Fruit fly (Drosophila melanogaster) whole organism: ENCODE data around the gene CG9072.

ENCODE experiments used
- CG8478 ChIP-seq: fragments of >200 bp; optimal IDR thresholded peaks from 2 replicates; lab custom pipeline; 2018; ENCODE audit warnings: inconsistent platforms
- Dll ChIP-seq: fragments of >200 bp; optimal IDR thresholded peaks from 2 replicates; lab custom pipeline; 2017
- EcR ChIP-seq, 2 experiments: fragments of >200 bp; optimal IDR thresholded peaks; 2 replicates each; lab custom pipeline; 2017; ENCODE audit warnings: missing biosample characterization in 2 of 2, missing genetic modification characterization in 2 of 2, missing genetic modification reagents in 2 of 2
- pan ChIP-seq: fragments of >200 bp; optimal IDR thresholded peaks from 2 replicates; lab custom pipeline; 2017
- psq ChIP-seq: fragments of >200 bp; optimal IDR thresholded peaks from 2 replicates; lab custom pipeline; 2017
- usp ChIP-seq: fragments of >200 bp; optimal IDR thresholded peaks from 2 replicates; lab custom pipeline; 2017; ENCODE audit warnings: missing biosample characterization, missing genetic modification characterization, mixed read lengths

Gene CG9072

dm6 chrX:15095942-15096341 lies at the start of gene CG9072:
Gene CG9072, minus strand, starts transcription at chrX:15096042.
- TF ChIP-seq CG8478 (lab: Kevin White, UChicago), result no peak

DNA sequence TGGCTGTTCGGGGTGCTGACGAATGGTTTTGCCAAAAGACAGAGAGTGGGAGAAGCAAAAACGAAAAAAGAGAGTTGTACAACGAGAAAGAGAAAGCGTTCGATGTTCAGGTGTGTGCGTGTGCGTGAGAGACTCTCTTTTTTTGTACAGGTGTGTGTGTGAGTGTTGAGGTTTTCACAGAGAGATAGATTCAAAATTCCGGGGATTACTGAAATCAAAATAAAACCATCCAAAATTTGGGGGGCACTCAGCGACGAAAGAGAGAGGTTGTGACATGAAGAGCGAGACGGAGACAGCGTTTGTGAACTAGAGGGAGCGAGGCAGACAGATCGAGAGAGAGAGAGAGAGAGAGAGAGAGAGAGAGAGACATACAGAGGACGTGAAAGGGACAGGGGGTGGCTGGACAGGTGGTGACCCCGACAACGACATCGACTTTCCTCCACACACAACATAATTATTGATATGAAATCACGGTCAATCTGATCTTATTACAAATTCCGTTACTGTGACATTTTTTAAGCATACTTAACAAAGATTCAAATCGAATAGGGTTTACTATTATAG lies 47.5 kb upstream of the CG9072 start:
- TF ChIP-seq pan, result no peak
- TF ChIP-seq Dll (lab: Kevin White, UChicago), result no peak
- no peak for TF ChIP-seq psq

DNA sequence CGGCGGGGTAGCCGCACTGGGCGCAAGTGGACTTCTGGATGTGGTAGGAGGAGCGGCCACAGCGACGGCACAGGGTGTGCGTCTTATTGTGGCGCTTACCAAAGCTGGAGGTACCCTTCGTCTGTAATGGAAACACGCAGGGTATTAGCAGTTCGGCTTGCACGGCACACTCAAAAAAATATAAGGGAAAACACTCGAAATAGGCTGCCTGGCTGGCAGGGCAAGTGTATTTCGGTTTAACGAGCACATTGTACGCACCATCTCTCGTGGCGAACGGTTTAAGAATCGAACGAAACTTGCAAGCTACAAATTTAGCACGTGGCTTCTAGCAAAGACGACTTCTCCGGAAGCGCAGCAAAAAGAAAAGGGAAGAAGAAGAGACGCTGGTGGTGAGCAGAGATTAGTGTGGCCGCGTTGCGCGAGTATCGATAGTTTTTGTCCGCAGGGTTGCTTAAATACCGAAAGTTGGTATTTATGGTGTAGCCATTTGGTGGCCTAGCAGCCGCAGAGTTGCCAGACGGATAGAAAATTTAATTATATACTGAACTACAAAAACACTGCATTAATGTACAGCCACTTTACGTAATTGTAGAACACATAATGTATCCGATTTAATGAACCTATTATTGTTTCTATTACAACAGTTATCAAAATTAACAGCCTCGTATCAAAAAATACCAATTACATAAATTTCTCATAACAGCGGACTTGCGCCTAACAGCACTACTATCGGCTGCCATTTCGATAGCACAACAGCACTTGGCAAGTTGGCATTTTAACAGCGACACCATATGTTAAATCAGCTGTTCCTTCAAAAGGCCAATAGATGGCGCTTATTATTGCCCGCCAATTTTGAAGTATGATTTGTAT lies 43.4 kb upstream of the CG9072 start, which contains the start of gene RpL37-1:
Gene RpL37-1, minus strand, starts transcription at position 374 of the 870 bp plus-strand sequence.
- TF ChIP-seq CG8478 (lab: Kevin White, UChicago) (no peak), Dll (lab: Kevin White, UChicago) (no peak), usp (GFP tag; lab: Kevin White, UChicago) (no peak), EcR (GFP tag; optimal IDR thresholded peaks at IDR 0.05; lab: Kevin White, UChicago) (no peak), psq (no peak), pan (no peak)

- TF ChIP-seq EcR (GFP tag; optimal IDR thresholded peaks at IDR 0.05; lab: Kevin White, UChicago) (no peak), usp (GFP tag; lab: Kevin White, UChicago) (no peak), Dll (lab: Kevin White, UChicago) (no peak), pan (no peak), psq (no peak), CG8478 (lab: Kevin White, UChicago) (no peak)
Measured at dm6 chrX:15137241-15137640, 41.4 kb upstream of the CG9072 start.

DNA sequence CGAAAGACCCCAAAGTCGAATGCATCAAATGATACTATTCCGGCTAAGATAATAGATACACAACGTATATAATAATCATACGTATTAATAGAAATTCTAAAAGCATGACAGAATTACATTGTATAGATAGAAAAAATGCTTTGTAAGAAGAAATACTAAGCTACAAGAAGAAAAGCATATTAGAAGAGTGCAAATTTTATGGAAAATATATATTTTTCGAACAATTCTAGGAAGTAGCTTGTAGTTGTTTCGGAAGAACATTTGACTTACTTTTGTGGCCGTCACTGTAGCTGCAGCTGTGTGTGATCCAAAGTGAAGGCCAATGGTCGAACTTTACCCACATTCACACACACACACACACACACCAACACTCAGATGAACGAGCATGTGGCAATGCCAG lies 36.2 kb upstream of the CG9072 start:
- TF ChIP-seq Dll (lab: Kevin White, UChicago), result no peak
- no peak for TF ChIP-seq psq
- TF ChIP-seq pan, result no peak

DNA sequence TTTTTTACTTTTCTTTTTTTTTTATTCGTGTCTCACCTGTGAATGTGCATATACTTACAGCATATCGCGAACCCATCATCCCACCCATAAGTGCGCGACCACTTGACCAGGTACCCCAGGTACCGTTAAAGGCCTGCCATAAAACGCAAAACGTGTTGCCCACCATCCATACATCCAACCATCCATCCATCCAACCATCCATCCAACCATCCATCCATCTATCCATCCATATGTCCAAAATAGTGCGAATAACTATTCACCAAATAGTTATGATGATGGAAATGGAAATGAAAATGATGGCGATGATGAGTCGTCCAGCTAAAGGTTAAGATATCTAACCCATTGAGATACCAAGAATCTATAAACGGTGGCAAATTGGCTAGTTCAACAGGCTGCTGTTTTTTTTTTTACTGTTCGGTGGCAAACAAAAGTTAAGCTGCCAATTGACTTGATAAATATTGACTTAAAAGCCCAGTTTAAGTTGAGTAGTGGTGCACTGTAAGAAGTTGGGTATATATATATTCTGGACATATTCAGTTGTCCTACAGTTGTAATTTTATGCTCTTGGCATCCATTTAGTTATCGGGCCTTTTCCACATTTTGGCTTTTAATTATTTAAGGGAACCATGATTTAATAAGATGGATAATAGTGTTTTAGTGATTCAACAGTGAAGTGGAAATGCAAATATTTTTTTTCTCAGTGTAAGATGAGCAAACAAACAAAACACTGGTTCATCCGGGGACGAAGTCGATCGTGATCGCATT lies 32.2 kb upstream of the CG9072 start:
- TF ChIP-seq usp (GFP tag; lab: Kevin White, UChicago) (no peak), Dll (lab: Kevin White, UChicago) (no peak), psq (no peak), EcR (GFP tag; optimal IDR thresholded peaks at IDR 0.05; lab: Kevin White, UChicago) (no peak), CG8478 (lab: Kevin White, UChicago) (no peak), pan (no peak)

- TF ChIP-seq CG8478 (lab: Kevin White, UChicago) (no peak), usp (GFP tag; lab: Kevin White, UChicago) (no peak), pan (no peak), Dll (lab: Kevin White, UChicago) (no peak), EcR (GFP tag; optimal IDR thresholded peaks at IDR 0.05; lab: Kevin White, UChicago) (no peak), psq (no peak)
Measured at dm6 chrX:15125496-15125895, 29.7 kb upstream of the CG9072 start, which contains the start of gene drd. Gene drd, plus strand, starts transcription at chrX:15125753.

dm6 chrX:15123418-15123994 lies 27.7 kb upstream of the CG9072 start:
- TF ChIP-seq pan (no peak), psq (no peak), CG8478 (lab: Kevin White, UChicago) (no peak), Dll (lab: Kevin White, UChicago) (no peak), EcR (GFP tag; optimal IDR thresholded peaks at IDR 0.05; lab: Kevin White, UChicago) (no peak), usp (GFP tag; lab: Kevin White, UChicago) (no peak)

- TF ChIP-seq usp (GFP tag; lab: Kevin White, UChicago) (no peak), Dll (lab: Kevin White, UChicago) (no peak), EcR (GFP tag; optimal IDR thresholded peaks at IDR 0.05; lab: Kevin White, UChicago) (no peak), pan (no peak), CG8478 (lab: Kevin White, UChicago) (no peak), psq (no peak)
Measured at dm6 chrX:15121714-15122113, 25.9 kb upstream of the CG9072 start.

DNA sequence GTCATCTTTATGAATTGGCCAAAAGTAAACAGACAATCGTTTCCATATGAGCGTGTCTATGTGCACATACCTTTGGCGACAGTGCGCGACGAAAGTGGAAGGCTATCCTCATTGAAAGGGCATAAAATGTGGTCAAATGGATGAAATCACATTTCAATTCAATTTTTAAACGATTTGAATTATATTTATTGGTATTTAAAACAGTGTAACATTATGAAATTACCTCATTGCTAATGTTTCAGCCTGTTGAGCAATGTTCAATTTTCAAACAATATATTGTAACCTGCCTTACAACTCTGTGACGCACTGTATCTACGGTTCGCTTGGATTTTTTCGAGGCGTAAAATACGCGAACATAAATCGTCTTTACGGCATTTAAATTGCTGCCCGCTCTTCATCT lies 24.3 kb upstream of the CG9072 start:
- TF ChIP-seq Dll (lab: Kevin White, UChicago) (no peak), pan (no peak), CG8478 (lab: Kevin White, UChicago) (no peak), EcR (GFP tag; optimal IDR thresholded peaks at IDR 0.05; lab: Kevin White, UChicago) (no peak), psq (no peak), usp (GFP tag; lab: Kevin White, UChicago) (no peak)

dm6 chrX:15116397-15116796 lies 20.6 kb upstream of the CG9072 start, which contains the start of gene Cyp4s3:
Gene Cyp4s3, minus strand, starts transcription at chrX:15116542.
- TF ChIP-seq Dll (lab: Kevin White, UChicago) (no peak), CG8478 (lab: Kevin White, UChicago) (no peak), EcR (GFP tag; optimal IDR thresholded peaks at IDR 0.05; lab: Kevin White, UChicago) (no peak), usp (GFP tag; lab: Kevin White, UChicago) (no peak), psq (no peak), pan (no peak)

DNA sequence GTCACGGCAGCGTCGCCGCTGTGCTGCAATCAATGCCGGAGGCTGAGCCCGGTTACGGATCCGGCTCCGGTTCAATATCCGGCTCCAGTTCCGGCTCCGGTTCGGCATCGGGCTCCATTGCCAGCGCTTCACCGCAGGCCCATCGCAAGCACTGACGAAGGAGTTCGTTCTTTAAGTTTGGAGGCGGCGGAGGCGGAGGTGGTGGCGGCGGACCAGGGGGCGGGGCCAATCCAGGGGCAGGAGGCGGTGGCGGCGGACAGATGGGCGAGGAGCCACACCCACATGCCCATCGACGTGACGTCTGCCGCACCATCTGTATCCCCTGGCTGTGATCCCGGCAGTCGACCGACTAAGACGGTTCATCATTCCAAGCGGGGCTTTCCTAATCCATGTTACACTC lies 16.0 kb upstream of the CG9072 start:
- TF ChIP-seq psq, result no peak
- no peak for TF ChIP-seq CG8478 (lab: Kevin White, UChicago)
- TF ChIP-seq Dll (lab: Kevin White, UChicago), result no peak
- no peak for TF ChIP-seq usp (GFP tag; lab: Kevin White, UChicago)
- TF ChIP-seq EcR (GFP tag; optimal IDR thresholded peaks at IDR 0.05; lab: Kevin White, UChicago), result no peak
- no peak for TF ChIP-seq pan
